Worm (Caenorhabditis elegans): ENCODE data around the gene F09B12.3.

- TF ChIP-seq tab-1 (GFP tag; IDR thresholded peaks at IDR 0.05), result no peak
- no peak for TF ChIP-seq klf-2 (GFP tag; conservative IDR thresholded peaks at IDR 0.05)
- TF ChIP-seq ztf-23 (GFP tag; IDR thresholded peaks at IDR 0.05), result no peak
- no peak for TF ChIP-seq flt-1 (GFP tag; IDR thresholded peaks at IDR 0.05)
- no peak for TF ChIP-seq ref-1 (GFP tag; conservative IDR thresholded peaks at IDR 0.05)
- no peak for TF ChIP-seq cog-1 (tag; optimal IDR thresholded peaks at IDR 0.05)
- no peak for TF ChIP-seq T22C8.4 (GFP tag; IDR thresholded peaks at IDR 0.05)
Measured at ce11 chrX:15103481-15103880, 5.7 kb upstream of the F09B12.3 start.

All from whole organism, midembryonic.